Worm (Caenorhabditis elegans) whole organism, L1 larva: ENCODE measurements around the gene crb-1.
A peak's percentile ranks its signal among the peaks of the same experiment; 100 is the strongest.

Experiments
- C04F5.9 ChIP-seq: sonication (generic microtip); optimal IDR thresholded peaks from 2 replicates; lab custom pipeline; 2016; ENCODE audit warnings: missing genetic modification characterization, missing compliant biosample characterization
- C34B4.2 ChIP-seq: sonication (generic microtip); optimal IDR thresholded peaks from 2 replicates; lab custom pipeline; 2017; ENCODE audit warnings: mild to moderate bottlenecking, missing genetic modification characterization, missing compliant biosample characterization
- aha-1 ChIP-seq: fragments of 150-350 bp; optimal IDR thresholded peaks from 2 replicates; lab custom pipeline; 2014; ENCODE audit warnings: missing biosample characterization, missing genetic modification characterization
- alr-1 ChIP-seq: fragments of 200-800 bp; sonication (Bioruptor generic); optimal IDR thresholded peaks from 2 replicates; lab custom pipeline; 2018; ENCODE audit warnings: borderline replicate concordance, mild to moderate bottlenecking, missing genetic modification characterization, missing compliant biosample characterization
- ama-1 ChIP-seq: fragments of 150-350 bp; optimal IDR thresholded peaks from 2 replicates; lab custom pipeline; 2014
- blmp-1 ChIP-seq: fragments of 150-350 bp; optimal IDR thresholded peaks from 2 replicates; lab custom pipeline; 2014; ENCODE audit warnings: missing biosample characterization, missing genetic modification characterization
- ceh-63 ChIP-seq: fragments of 200-800 bp; sonication (Bioruptor generic); optimal IDR thresholded peaks from 2 replicates; lab custom pipeline; 2018; ENCODE audit warnings: mild to moderate bottlenecking, missing genetic modification characterization, missing compliant biosample characterization
- ceh-8 ChIP-seq: fragments of 200-800 bp; sonication (Bioruptor generic); optimal IDR thresholded peaks from 2 replicates; lab custom pipeline; 2018; ENCODE audit warnings: mild to moderate bottlenecking, missing genetic modification characterization, moderate library complexity, missing compliant biosample characterization
- ceh-82 ChIP-seq, 3 experiments: fragments of 150-350 bp in 1 of 3; sonication (generic microtip) in 2 of 3; optimal IDR thresholded peaks; 2 replicates each; lab custom pipeline; 2014 to 2017; ENCODE audit warnings: missing biosample characterization in 3 of 3, missing genetic modification characterization in 3 of 3
- dpl-1 ChIP-seq, 3 experiments: fragments of 150-350 bp in 2 of 3; sonication (generic microtip) in 1 of 3; optimal IDR thresholded peaks; 2 replicates each; lab custom pipeline; 2014 to 2017; ENCODE audit warnings: missing biosample characterization in 3 of 3, missing genetic modification characterization in 3 of 3, missing genetic modification reagents in 3 of 3
- dsc-1 ChIP-seq: sonication (generic microtip); optimal IDR thresholded peaks from 2 replicates; lab custom pipeline; 2016; ENCODE audit warnings: mild to moderate bottlenecking, missing genetic modification characterization, missing compliant biosample characterization
- efl-1 ChIP-seq, 4 experiments: fragments of 150-350 bp; optimal IDR thresholded peaks in 3 of 4; peaks in 1 of 4; 1 replicate in 1 of 4; 2 replicates in 3 of 4; lab custom pipeline; 2014; ENCODE audit warnings: missing biosample characterization in 2 of 4, missing genetic modification characterization in 2 of 4, missing genetic modification reagents in 2 of 4
- efl-3 ChIP-seq: fragments of 200-800 bp; sonication (Bioruptor generic); optimal IDR thresholded peaks from 2 replicates; lab custom pipeline; 2018; ENCODE audit warnings: mild to moderate bottlenecking, missing genetic modification characterization, missing compliant biosample characterization
- egl-13 ChIP-seq: sonication (generic microtip); optimal IDR thresholded peaks from 2 replicates; lab custom pipeline; 2016; ENCODE audit warnings: missing genotype, missing genetic modification reagents, missing genetic modification characterization, missing compliant biosample characterization
- elt-2 ChIP-seq: sonication (generic microtip); optimal IDR thresholded peaks from 2 replicates; lab custom pipeline; 2016; ENCODE audit warnings: missing genetic modification characterization, mild to moderate bottlenecking, inconsistent platforms, missing compliant biosample characterization, missing genetic modification reagents
- elt-3 ChIP-seq, 6 experiments: fragments of 150-350 bp in 1 of 6; sonication (generic microtip); optimal IDR thresholded peaks; 2 replicates each; lab custom pipeline; 2017 to 2018; ENCODE audit warnings: missing biosample characterization in 6 of 6, missing genetic modification characterization in 6 of 6, inconsistent platforms in 1 of 6
- fkh-10 ChIP-seq: sonication (generic microtip); optimal IDR thresholded peaks from 2 replicates; lab custom pipeline; 2017; ENCODE audit warnings: missing biosample characterization, missing genetic modification reagents, missing genetic modification characterization
- fkh-4 ChIP-seq: sonication (generic microtip); optimal IDR thresholded peaks from 2 replicates; lab custom pipeline; 2016; ENCODE audit warnings: missing compliant biosample characterization, missing genetic modification characterization, borderline replicate concordance
- grh-1 ChIP-seq: fragments of 200-800 bp; sonication (Bioruptor generic); IDR thresholded peaks from 2 replicates; pipeline ENCODE4 v1.3.6; 2022; ENCODE audit warnings: missing genetic modification reagents, missing genetic modification characterization, missing compliant biosample characterization
- hlh-17 ChIP-seq: fragments of 200-800 bp; sonication (Bioruptor generic); optimal IDR thresholded peaks from 2 replicates; lab custom pipeline; 2018; ENCODE audit warnings: missing genetic modification characterization, mild to moderate bottlenecking, missing compliant biosample characterization, moderate library complexity, borderline replicate concordance
- hpl-2 ChIP-seq: fragments of 150-350 bp; optimal IDR thresholded peaks from 2 replicates; lab custom pipeline; 2014; ENCODE audit warnings: missing biosample characterization, missing genetic modification reagents, missing genetic modification characterization
- jun-1 ChIP-seq: fragments of 150-350 bp; optimal IDR thresholded peaks from 2 replicates; lab custom pipeline; 2014; ENCODE audit warnings: missing biosample characterization, missing genetic modification reagents, missing genetic modification characterization
- lin-14 ChIP-seq: fragments of 200-800 bp; sonication (Bioruptor generic); optimal IDR thresholded peaks from 2 replicates; lab custom pipeline; 2018; ENCODE audit warnings: mild to moderate bottlenecking, missing genetic modification characterization, moderate library complexity, missing compliant biosample characterization
- mef-2 ChIP-seq: fragments of 150-350 bp; optimal IDR thresholded peaks from 2 replicates; lab custom pipeline; 2014; ENCODE audit warnings: missing biosample characterization, missing genetic modification characterization
- mep-1 ChIP-seq: fragments of 150-350 bp; optimal IDR thresholded peaks from 2 replicates; lab custom pipeline; 2014; ENCODE audit warnings: missing biosample characterization, missing genetic modification characterization
- nhr-11 ChIP-seq: fragments of 150-350 bp; optimal IDR thresholded peaks from 2 replicates; lab custom pipeline; 2014; ENCODE audit warnings: missing biosample characterization, missing genetic modification characterization
- nhr-12 ChIP-seq: sonication (generic microtip); optimal IDR thresholded peaks from 2 replicates; lab custom pipeline; 2017; ENCODE audit warnings: missing biosample characterization, missing genetic modification characterization
- nhr-19 ChIP-seq: fragments of 200-800 bp; sonication (Bioruptor generic); conservative IDR thresholded peaks from 2 replicates; pipeline ENCODE4 v1.3.6; 2022; ENCODE audit warnings: missing genetic modification characterization, missing compliant biosample characterization
- nhr-20 ChIP-seq: sonication (generic microtip); optimal IDR thresholded peaks from 2 replicates; lab custom pipeline; 2016; ENCODE audit warnings: mild to moderate bottlenecking, missing genetic modification characterization, missing compliant biosample characterization
- nhr-237 ChIP-seq: fragments of 150-350 bp; optimal IDR thresholded peaks from 2 replicates; lab custom pipeline; 2014; ENCODE audit warnings: missing biosample characterization, missing genetic modification characterization
- nhr-47 ChIP-seq: sonication (generic microtip); optimal IDR thresholded peaks from 2 replicates; lab custom pipeline; 2016; ENCODE audit warnings: mild to moderate bottlenecking, missing genetic modification characterization, moderate library complexity, missing compliant biosample characterization
- nhr-71 ChIP-seq: sonication (generic microtip); optimal IDR thresholded peaks from 2 replicates; lab custom pipeline; 2016; ENCODE audit warnings: mild to moderate bottlenecking, missing genetic modification characterization, moderate library complexity, missing compliant biosample characterization
- nhr-77 ChIP-seq: fragments of 150-350 bp; optimal IDR thresholded peaks from 2 replicates; lab custom pipeline; 2014; ENCODE audit warnings: missing biosample characterization, missing genetic modification characterization
- nhr-90 ChIP-seq: sonication (generic microtip); optimal IDR thresholded peaks from 2 replicates; lab custom pipeline; 2016; ENCODE audit warnings: mild to moderate bottlenecking, missing genetic modification characterization, missing compliant biosample characterization; ENCODE audit not compliant: poor library complexity
- pag-3 ChIP-seq: sonication (generic microtip); optimal IDR thresholded peaks from 2 replicates; lab custom pipeline; 2017; ENCODE audit warnings: missing genetic modification characterization, mild to moderate bottlenecking, missing compliant biosample characterization, antibody characterized with exemption, borderline replicate concordance; ENCODE audit not compliant: insufficient read depth
- pqm-1 ChIP-seq: sonication (generic microtip); optimal IDR thresholded peaks from 3 replicates; lab custom pipeline; 2017; ENCODE audit warnings: missing biosample characterization, missing genetic modification characterization
- rnt-1 ChIP-seq: sonication (generic microtip); optimal IDR thresholded peaks from 2 replicates; lab custom pipeline; 2016; ENCODE audit warnings: mild to moderate bottlenecking, missing genetic modification characterization, moderate library complexity, missing compliant biosample characterization
- skn-1 ChIP-seq: fragments of 150-350 bp; optimal IDR thresholded peaks from 2 replicates; lab custom pipeline; 2014; ENCODE audit warnings: missing biosample characterization, missing genetic modification characterization
- snu-23 ChIP-seq: sonication (generic microtip); optimal IDR thresholded peaks from 2 replicates; lab custom pipeline; 2016; ENCODE audit warnings: missing genetic modification characterization, missing compliant biosample characterization
- sptf-1 ChIP-seq: fragments of 150-350 bp; optimal IDR thresholded peaks from 2 replicates; lab custom pipeline; 2014; ENCODE audit warnings: missing biosample characterization, missing genetic modification characterization
- tlp-1 ChIP-seq: fragments of 150-350 bp; optimal IDR thresholded peaks from 2 replicates; lab custom pipeline; 2014; ENCODE audit warnings: missing biosample characterization, missing genetic modification characterization
- unc-130 ChIP-seq: fragments of 150-350 bp; optimal IDR thresholded peaks from 2 replicates; lab custom pipeline; 2017; ENCODE audit warnings: missing biosample characterization, missing genetic modification characterization, inconsistent platforms
- unc-62 ChIP-seq: fragments of 150-350 bp; optimal IDR thresholded peaks from 2 replicates; lab custom pipeline; 2014; ENCODE audit warnings: missing biosample characterization, missing genetic modification reagents, missing genetic modification characterization
- vab-15 ChIP-seq: sonication (generic microtip); optimal IDR thresholded peaks from 2 replicates; lab custom pipeline; 2017; ENCODE audit warnings: missing genotype, mild to moderate bottlenecking, missing genetic modification characterization, missing compliant biosample characterization
- zag-1 ChIP-seq: fragments of 150-350 bp; optimal IDR thresholded peaks from 2 replicates; lab custom pipeline; 2014; ENCODE audit warnings: missing biosample characterization, missing genetic modification characterization
- ztf-4 ChIP-seq: fragments of 150-350 bp; optimal IDR thresholded peaks from 2 replicates; lab custom pipeline; 2014; ENCODE audit warnings: missing biosample characterization, missing genetic modification characterization

crb-1 gene

DNA sequence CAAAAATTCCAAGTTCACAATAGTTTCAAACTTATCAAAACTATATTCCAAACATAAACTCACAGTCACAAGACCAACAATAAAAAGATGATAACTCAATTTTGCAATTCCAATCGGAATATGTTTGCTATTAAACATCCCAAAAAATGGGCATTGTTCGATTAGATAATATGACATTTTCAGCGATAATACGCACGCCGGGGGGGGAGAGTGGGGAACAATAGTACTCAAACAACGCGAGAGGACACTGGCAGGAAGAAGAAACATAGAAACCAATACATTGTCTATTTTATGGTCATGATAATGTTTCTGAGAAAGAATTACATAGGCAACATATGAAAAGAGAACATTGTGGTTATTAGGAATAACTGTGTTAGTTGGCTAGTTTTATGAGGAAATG, 37.9 kb downstream of the crb-1 start:
- TF ChIP-seq egl-13 (tag; lab: Kevin White, UChicago) = no peak
- peak; percentile 4 for TF ChIP-seq lin-14
- TF ChIP-seq nhr-11 (tag; lab: Kevin White, UChicago) = no peak
- TF ChIP-seq elt-2 (tag; lab: Kevin White, UChicago) = peak; percentile 63
- TF ChIP-seq mef-2 (tag; lab: Kevin White, UChicago) = no peak

- TF ChIP-seq pqm-1 (tag; lab: Kevin White, UChicago) (no peak), efl-1 (optimal IDR thresholded peaks at IDR 0.05; lab: Kevin White, UChicago) (no peak), efl-1 (GFP tag; optimal IDR thresholded peaks at IDR 0.05 in 1 of 2; lab: Kevin White, UChicago) (peak in 1 of 2 experiments; percentile 35)
These were observed 39.3 kb downstream of the crb-1 start, which contains the start of gene F10D7.3 for ce11 chrX:17374534-17374933. Gene F10D7.3 (minus strand): TSS chrX:17374634.

- TF ChIP-seq blmp-1 (tag; lab: Kevin White, UChicago) (peak; percentile 69), fkh-4 (tag; lab: Kevin White, UChicago) (no peak), elt-3 (tag; optimal IDR thresholded peaks at IDR 0.05; lab: Kevin White, UChicago) (peak in 1 of 6 experiments; percentile 43)
These were observed 39.9 kb downstream of the crb-1 start for ce11 chrX:17373955-17374354.

- TF ChIP-seq nhr-90 (tag; lab: Kevin White, UChicago) (no peak), skn-1 (tag; lab: Kevin White, UChicago) (no peak), ceh-63 (no peak), pag-3 (tag; lab: Kevin White, UChicago) (no peak), nhr-71 (tag; lab: Kevin White, UChicago) (no peak), hpl-2 (GFP tag; lab: Kevin White, UChicago) (no peak), ceh-82 (tag; optimal IDR thresholded peaks at IDR 0.05; lab: Kevin White, UChicago) (peak in 1 of 3 experiments; percentile 14), nhr-237 (no peak), unc-62 (GFP tag; lab: Kevin White, UChicago) (no peak), efl-3 (GFP tag; lab: Kevin White, UChicago) (no peak), sptf-1 (no peak), nhr-11 (tag; lab: Kevin White, UChicago) (no peak), unc-130 (tag; lab: Kevin White, UChicago) (no peak), snu-23 (peak; percentile 5), ceh-8 (GFP tag; lab: Kevin White, UChicago) (no peak), elt-2 (tag; lab: Kevin White, UChicago) (no peak), dpl-1 (GFP tag; optimal IDR thresholded peaks at IDR 0.05; lab: Kevin White, UChicago) (no peak), fkh-10 (no peak), rnt-1 (no peak), tlp-1 (tag; lab: Kevin White, UChicago) (no peak), nhr-12 (tag; lab: Kevin White, UChicago) (no peak), vab-15 (tag; lab: Kevin White, UChicago) (no peak), C34B4.2 (tag; lab: Kevin White, UChicago) (no peak), mep-1 (tag; lab: Kevin White, UChicago) (peak; percentile 43), C04F5.9 (tag; lab: Kevin White, UChicago) (no peak), lin-14 (peak; percentile 40), ztf-4 (tag; lab: Kevin White, UChicago) (no peak), pqm-1 (tag; lab: Kevin White, UChicago) (no peak), aha-1 (no peak), zag-1 (tag; lab: Kevin White, UChicago) (no peak), blmp-1 (tag; lab: Kevin White, UChicago) (peak; percentile 55), nhr-19 (no peak), dsc-1 (tag; lab: Kevin White, UChicago) (no peak), nhr-47 (tag; lab: Kevin White, UChicago) (no peak), jun-1 (no peak), nhr-20 (tag; lab: Kevin White, UChicago) (peak; percentile 1), ama-1 (lab: Kevin White, UChicago) (no peak), nhr-77 (no peak), grh-1 (GFP tag; lab: Robert Waterston, UW) (no peak), hlh-17 (no peak), alr-1 (tag; lab: Kevin White, UChicago) (no peak)
These were observed 44.3 kb downstream of the crb-1 start for ce11 chrX:17369514-17369913.
